Worm (Caenorhabditis elegans): ENCODE measurements around the gene srlf-30.

The srlf-30 gene

DNA sequence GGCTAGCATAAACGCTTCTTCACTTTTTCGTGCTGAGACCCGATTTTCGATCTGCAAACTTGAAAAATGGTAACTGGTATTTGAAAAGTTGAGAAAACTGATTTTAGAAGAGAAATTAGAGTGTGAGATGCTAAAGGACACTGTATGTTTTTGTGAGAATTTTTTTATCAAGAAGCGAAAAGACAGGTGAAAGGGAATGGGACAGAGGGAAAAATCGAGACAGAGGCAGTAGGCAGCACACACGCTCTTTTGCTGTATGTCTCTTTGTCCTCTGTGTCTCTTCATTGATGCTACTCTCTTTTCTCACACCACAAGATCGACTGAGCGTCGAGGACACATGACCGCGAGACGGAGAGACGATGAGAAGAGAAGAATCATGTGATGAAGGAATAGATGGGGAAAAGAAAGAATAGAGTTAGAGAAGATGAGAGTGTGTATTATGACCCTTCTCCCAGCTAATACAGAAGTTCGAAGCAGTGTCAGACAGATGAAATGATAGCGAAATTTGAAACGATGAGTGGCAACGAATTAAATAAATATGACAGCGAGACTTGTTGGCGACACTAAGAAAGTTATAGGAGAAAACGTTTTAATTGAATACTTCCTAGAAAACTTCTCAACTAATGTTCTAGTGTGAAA, 35.8 kb downstream of the srlf-30 start, which contains the start of gene lgg-2:
Gene lgg-2, minus strand, starts transcription at position 51 of the 639 bp plus-strand sequence.
- TF ChIP-seq W03F9.2 (tag; optimal IDR thresholded peaks at IDR 0.05) (peak; percentile 83), dao-5 (tag; optimal IDR thresholded peaks at IDR 0.05) (peak; percentile 4), him-1 (tag; optimal IDR thresholded peaks at IDR 0.05) (peak; percentile 38)

DNA sequence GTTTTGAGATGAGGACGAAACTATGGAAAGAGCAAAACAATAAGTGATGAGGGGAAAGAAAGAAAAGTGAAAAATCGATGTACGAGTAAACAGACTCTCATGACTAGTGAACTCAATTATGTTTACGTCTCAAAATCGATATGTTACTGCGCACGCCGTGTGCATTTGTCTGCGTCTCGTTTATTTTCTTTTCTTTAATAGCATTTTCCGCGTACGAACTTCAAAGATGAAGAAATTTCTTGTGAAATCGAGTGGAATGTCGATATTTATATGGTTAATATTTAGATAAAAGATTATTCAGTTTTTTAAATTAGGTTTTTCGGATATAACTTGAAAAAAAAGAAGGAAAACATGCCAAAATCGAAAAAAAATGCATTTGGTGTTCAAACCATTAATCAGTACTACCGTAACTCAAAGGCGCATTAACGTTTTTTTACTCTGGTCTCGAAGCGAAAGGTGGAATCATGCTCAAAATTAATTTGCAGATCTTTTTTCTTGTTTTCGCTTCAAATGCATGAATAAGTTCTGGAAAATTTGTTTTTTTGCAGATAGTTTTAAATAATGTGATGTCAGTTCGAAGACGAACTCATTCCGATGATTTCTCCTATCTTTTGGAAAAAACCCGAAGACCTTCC, 36.8 kb downstream of the srlf-30 start, which contains the start of gene fic-1:
Gene fic-1, plus strand, starts transcription at position 549 of the 635 bp plus-strand sequence.
- no peak for TF ChIP-seq him-1 (tag; optimal IDR thresholded peaks at IDR 0.05)
- TF ChIP-seq W03F9.2 (tag; optimal IDR thresholded peaks at IDR 0.05), result peak; percentile 80

ce11 chrIV:10948797-10949196, 48.6 kb downstream of the srlf-30 start, which contains the start of gene Y69E1A.1:
TSS of gene Y69E1A.1 (minus strand) at chrIV:10948897.
- no peak for TF ChIP-seq him-1 (tag; optimal IDR thresholded peaks at IDR 0.05)
- no peak for TF ChIP-seq W03F9.2 (tag; optimal IDR thresholded peaks at IDR 0.05)
- no peak for TF ChIP-seq dao-5 (tag; optimal IDR thresholded peaks at IDR 0.05)

DNA sequence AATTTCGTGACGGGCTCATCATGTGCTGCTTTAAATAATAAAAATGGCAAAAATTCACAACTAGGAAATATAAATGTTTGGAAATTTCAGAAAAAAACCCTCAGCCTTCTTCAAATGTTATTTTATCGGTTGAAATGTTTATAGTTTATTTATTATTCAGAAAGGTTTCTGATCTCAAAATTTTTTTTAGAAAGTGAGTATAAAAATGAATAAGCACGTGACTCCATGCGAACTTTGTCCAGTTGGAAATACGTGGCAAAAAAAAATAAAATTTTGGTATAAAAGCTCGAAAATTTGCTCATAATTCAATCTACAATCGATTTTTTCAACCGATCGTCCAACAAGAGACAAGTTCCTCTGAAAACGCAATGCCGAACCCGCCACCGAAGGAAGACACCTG, 49.3 kb downstream of the srlf-30 start, which contains the start of gene nsph-3.1:
Gene nsph-3.1, plus strand, starts transcription at position 301 of the 400 bp plus-strand sequence.
- TF ChIP-seq W03F9.2 (tag; optimal IDR thresholded peaks at IDR 0.05) (no peak), him-1 (tag; optimal IDR thresholded peaks at IDR 0.05) (no peak), dao-5 (tag; optimal IDR thresholded peaks at IDR 0.05) (no peak)

- no peak for TF ChIP-seq W03F9.2 (tag; optimal IDR thresholded peaks at IDR 0.05)
- no peak for TF ChIP-seq dao-5 (tag; optimal IDR thresholded peaks at IDR 0.05)
- TF ChIP-seq him-1 (tag; optimal IDR thresholded peaks at IDR 0.05), result no peak
These were observed 50.4 kb downstream of the srlf-30 start for ce11 chrIV:10950363-10951214.
